Worm (Caenorhabditis elegans): ENCODE measurements around the gene Y116A8C.37.

The Y116A8C.37 gene

DNA sequence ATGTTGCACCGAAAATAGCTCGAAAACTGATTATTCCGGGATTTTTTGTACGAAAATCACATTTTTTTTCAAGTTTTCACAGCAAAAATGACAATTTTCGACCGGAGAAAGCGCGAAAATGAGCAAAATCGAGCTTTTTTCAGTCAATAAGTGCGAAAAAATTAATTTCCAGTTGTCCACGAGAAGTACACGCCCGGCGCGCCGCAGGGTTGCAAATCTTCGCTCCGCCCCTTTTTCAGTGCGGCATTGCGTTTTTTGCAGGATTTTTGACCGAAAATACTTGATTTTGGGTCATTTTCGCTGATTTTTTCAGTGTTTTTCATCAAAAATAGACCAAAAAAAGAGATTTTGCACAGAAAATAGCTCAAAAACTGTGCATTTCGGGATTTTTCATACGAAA lies 46.6 kb downstream of the Y116A8C.37 start:
- TF ChIP-seq flt-1 (GFP tag; IDR thresholded peaks at IDR 0.05): no peak
- no peak for TF ChIP-seq klf-2 (GFP tag; conservative IDR thresholded peaks at IDR 0.05)
- no peak for TF ChIP-seq ztf-29 (GFP tag; IDR thresholded peaks at IDR 0.05)
- no peak for TF ChIP-seq med-1 (GFP tag; optimal IDR thresholded peaks at IDR 0.05; ENCODE audit: insufficient read depth)
- TF ChIP-seq T22C8.4 (GFP tag; IDR thresholded peaks at IDR 0.05): no peak
- no peak for TF ChIP-seq ref-1 (GFP tag; conservative IDR thresholded peaks at IDR 0.05)
- no peak for TF ChIP-seq ztf-23 (GFP tag; IDR thresholded peaks at IDR 0.05)
- TF ChIP-seq tab-1 (GFP tag; IDR thresholded peaks at IDR 0.05): no peak
- TF ChIP-seq cog-1 (tag; optimal IDR thresholded peaks at IDR 0.05): no peak
